Fruit fly (Drosophila melanogaster) whole organism, embryonic: ENCODE results near the gene p24-2.

ENCODE experiments used
- BEAF-32 ChIP-seq: fragments of 200-800 bp; sonication (Bioruptor generic); optimal IDR thresholded peaks from 3 replicates; lab custom pipeline; 2017; ENCODE audit warnings: missing biosample characterization, missing genetic modification characterization, mild to moderate bottlenecking, moderate library complexity, missing genetic modification reagents
- CG10267 ChIP-seq: fragments of 200-800 bp; sonication (Bioruptor generic); optimal IDR thresholded peaks from 2 replicates; lab custom pipeline; 2018; ENCODE audit warnings: missing biosample characterization, mild to moderate bottlenecking, missing genetic modification characterization, moderate library complexity
- CG10462 ChIP-seq: fragments of 200-800 bp; sonication (Bioruptor generic); optimal IDR thresholded peaks from 2 replicates; lab custom pipeline; 2016; ENCODE audit warnings: missing biosample characterization, missing genetic modification characterization
- CG10654 ChIP-seq: fragments of 200-800 bp; sonication (Bioruptor generic); optimal IDR thresholded peaks from 2 replicates; lab custom pipeline; 2016; ENCODE audit warnings: missing biosample characterization, missing genetic modification characterization
- CG11398 ChIP-seq: fragments of 200-800 bp; sonication (Bioruptor generic); optimal IDR thresholded peaks from 2 replicates; lab custom pipeline; 2016; ENCODE audit warnings: missing biosample characterization, missing genetic modification characterization
- CG12659 ChIP-seq: fragments of 200-800 bp; sonication (Bioruptor generic); optimal IDR thresholded peaks from 3 replicates; lab custom pipeline; 2017; ENCODE audit warnings: mild to moderate bottlenecking, missing biosample characterization, missing genetic modification reagents, missing genetic modification characterization
- CG12769 ChIP-seq: fragments of 200-800 bp; sonication (Bioruptor generic); optimal IDR thresholded peaks from 2 replicates; lab custom pipeline; 2019; ENCODE audit warnings: missing biosample characterization, mild to moderate bottlenecking, missing genetic modification characterization, moderate library complexity
- CG12942 ChIP-seq: fragments of 200-800 bp; sonication (Bioruptor generic); optimal IDR thresholded peaks from 3 replicates; lab custom pipeline; 2016; ENCODE audit warnings: missing biosample characterization, missing genetic modification characterization
- CG17912 ChIP-seq: fragments of 200-800 bp; sonication (Bioruptor generic); optimal IDR thresholded peaks from 2 replicates; lab custom pipeline; 2018; ENCODE audit warnings: missing biosample characterization, mild to moderate bottlenecking, missing genetic modification characterization
- CG18764 ChIP-seq: fragments of 200-800 bp; sonication (Bioruptor generic); optimal IDR thresholded peaks from 3 replicates; lab custom pipeline; 2016; ENCODE audit warnings: missing biosample characterization, missing genetic modification characterization
- CG2116 ChIP-seq: fragments of 200-800 bp; sonication (Bioruptor generic); optimal IDR thresholded peaks from 3 replicates; lab custom pipeline; 2018; ENCODE audit warnings: missing biosample characterization, mild to moderate bottlenecking, missing genetic modification characterization
- CG3065 ChIP-seq: fragments of 200-800 bp; sonication (Bioruptor generic); optimal IDR thresholded peaks from 2 replicates; lab custom pipeline; 2016; ENCODE audit warnings: missing biosample characterization, missing genetic modification characterization
- CG34376 ChIP-seq: fragments of 200-800 bp; sonication (Bioruptor generic); optimal IDR thresholded peaks from 2 replicates; lab custom pipeline; 2018; ENCODE audit warnings: missing biosample characterization, mild to moderate bottlenecking, missing genetic modification characterization
- CG4617 ChIP-seq: fragments of 200-800 bp; sonication (Bioruptor generic); optimal IDR thresholded peaks from 3 replicates; lab custom pipeline; 2016; ENCODE audit warnings: missing biosample characterization, missing genetic modification characterization, borderline replicate concordance
- CG4707 ChIP-seq: fragments of 200-800 bp; sonication (Bioruptor generic); optimal IDR thresholded peaks from 2 replicates; lab custom pipeline; 2018; ENCODE audit warnings: missing biosample characterization, mild to moderate bottlenecking, missing genetic modification characterization, moderate library complexity
- CG6254 ChIP-seq: fragments of 200-800 bp; sonication (Bioruptor generic); optimal IDR thresholded peaks from 3 replicates; lab custom pipeline; 2017; ENCODE audit warnings: mild to moderate bottlenecking, missing biosample characterization, missing genetic modification reagents, missing genetic modification characterization
- CG6272 ChIP-seq: fragments of 200-800 bp; sonication (Bioruptor generic); IDR thresholded peaks from 2 replicates; pipeline ENCODE4 v1.3.6; 2022; ENCODE audit warnings: missing biosample characterization, missing genetic modification characterization
- CG7987 ChIP-seq: fragments of 200-800 bp; sonication (Bioruptor generic); optimal IDR thresholded peaks from 2 replicates; lab custom pipeline; 2018; ENCODE audit warnings: missing biosample characterization, mild to moderate bottlenecking, missing genetic modification characterization, moderate library complexity
- CG8765 ChIP-seq: fragments of 200-800 bp; sonication (Bioruptor generic); IDR thresholded peaks from 2 replicates; pipeline ENCODE4 v1.3.6; 2022; ENCODE audit warnings: missing biosample characterization, missing genetic modification characterization
- CG8944 ChIP-seq: fragments of 200-800 bp; sonication (Bioruptor generic); optimal IDR thresholded peaks from 3 replicates; lab custom pipeline; 2016; ENCODE audit warnings: missing biosample characterization, missing genetic modification characterization
- CTCF ChIP-seq: fragments of 200-800 bp; sonication (Bioruptor generic); optimal IDR thresholded peaks from 2 replicates; lab custom pipeline; 2017; ENCODE audit warnings: missing biosample characterization, mild to moderate bottlenecking, missing genetic modification characterization, moderate library complexity
- CrebB ChIP-seq: fragments of 200-800 bp; sonication (Bioruptor generic); optimal IDR thresholded peaks from 3 replicates; lab custom pipeline; 2018; ENCODE audit warnings: missing biosample characterization, mild to moderate bottlenecking, missing genetic modification characterization
- Dp ChIP-seq: fragments of 200-800 bp; sonication (Bioruptor generic); optimal IDR thresholded peaks from 2 replicates; lab custom pipeline; 2018; ENCODE audit warnings: missing biosample characterization, mild to moderate bottlenecking, missing genetic modification characterization, moderate library complexity
- Ets97D ChIP-seq: fragments of 200-800 bp; sonication (Bioruptor generic); optimal IDR thresholded peaks from 3 replicates; lab custom pipeline; 2016; ENCODE audit warnings: missing biosample characterization, missing genetic modification characterization
- HLHmδ ChIP-seq: fragments of 200-800 bp; sonication (Bioruptor generic); optimal IDR thresholded peaks from 2 replicates; lab custom pipeline; 2018; ENCODE audit warnings: missing biosample characterization, mild to moderate bottlenecking, missing genetic modification characterization, moderate library complexity
- Lim3 ChIP-seq: fragments of 200-800 bp; sonication (Bioruptor generic); IDR thresholded peaks from 2 replicates; pipeline ENCODE4 v1.3.6; 2022; ENCODE audit warnings: missing biosample characterization, missing genetic modification characterization
- Mad ChIP-seq: fragments of 200-800 bp; sonication (Bioruptor generic); optimal IDR thresholded peaks from 2 replicates; lab custom pipeline; 2016; ENCODE audit warnings: missing biosample characterization, missing genetic modification characterization
- Max ChIP-seq: fragments of 200-800 bp; sonication (Bioruptor generic); optimal IDR thresholded peaks from 2 replicates; lab custom pipeline; 2016; ENCODE audit warnings: missing biosample characterization, mild to moderate bottlenecking, missing genetic modification characterization
- Myb ChIP-seq: fragments of 200-800 bp; sonication (Bioruptor generic); optimal IDR thresholded peaks from 2 replicates; lab custom pipeline; 2016; ENCODE audit warnings: missing biosample characterization, missing genetic modification characterization
- Side ChIP-seq: fragments of 200-800 bp; sonication (Bioruptor generic); optimal IDR thresholded peaks from 2 replicates; lab custom pipeline; 2016; ENCODE audit warnings: missing biosample characterization, missing genetic modification characterization
- Sox102F ChIP-seq: fragments of 200-800 bp; sonication (Bioruptor generic); optimal IDR thresholded peaks from 2 replicates; lab custom pipeline; 2018; ENCODE audit warnings: missing biosample characterization, mild to moderate bottlenecking, missing genetic modification characterization, moderate library complexity
- Stat92E ChIP-seq, 3 experiments: fragments of >200 bp in 2 of 3; fragments of 200-800 bp in 1 of 3; sonication (Bioruptor generic) in 1 of 3; optimal IDR thresholded peaks; 2 replicates each; lab custom pipeline; 2017 to 2019; ENCODE audit warnings: missing biosample characterization in 3 of 3, missing genetic modification characterization in 3 of 3, mild to moderate bottlenecking in 1 of 3, moderate library complexity in 1 of 3
- TFAM ChIP-seq: fragments of 200-800 bp; sonication (Bioruptor generic); optimal IDR thresholded peaks from 2 replicates; lab custom pipeline; 2017; ENCODE audit warnings: missing biosample characterization, missing genetic modification characterization, inconsistent platforms
- YL-1 ChIP-seq: fragments of 200-800 bp; sonication (Bioruptor generic); optimal IDR thresholded peaks from 3 replicates; lab custom pipeline; 2017; ENCODE audit warnings: missing biosample characterization, mild to moderate bottlenecking, missing genetic modification characterization
- cg ChIP-seq: fragments of 200-800 bp; sonication (Bioruptor generic); optimal IDR thresholded peaks from 3 replicates; lab custom pipeline; 2019; ENCODE audit warnings: missing biosample characterization, mild to moderate bottlenecking, missing genetic modification characterization, moderate library complexity
- da ChIP-seq: fragments of 200-800 bp; sonication (Bioruptor generic); optimal IDR thresholded peaks from 2 replicates; lab custom pipeline; 2016; ENCODE audit warnings: missing biosample characterization, missing genetic modification characterization
- disco-r ChIP-seq: fragments of 200-800 bp; sonication (Bioruptor generic); optimal IDR thresholded peaks from 2 replicates; lab custom pipeline; 2016; ENCODE audit warnings: missing biosample characterization, missing genetic modification characterization
- dysf ChIP-seq: fragments of 200-800 bp; sonication (Bioruptor generic); IDR thresholded peaks from 3 replicates; pipeline ENCODE4 v1.3.6; 2022; ENCODE audit warnings: missing biosample characterization, missing genetic modification characterization
- ftz-f1 ChIP-seq: fragments of 200-800 bp; sonication (Bioruptor generic); optimal IDR thresholded peaks from 2 replicates; lab custom pipeline; 2016; ENCODE audit warnings: missing biosample characterization, missing genetic modification characterization
- fu2 ChIP-seq: fragments of 200-800 bp; sonication (Bioruptor generic); optimal IDR thresholded peaks from 2 replicates; lab custom pipeline; 2016; ENCODE audit warnings: missing biosample characterization, missing genetic modification characterization
- gcm2 ChIP-seq: fragments of 200-800 bp; sonication (Bioruptor generic); optimal IDR thresholded peaks from 2 replicates; lab custom pipeline; 2016; ENCODE audit warnings: missing biosample characterization, missing genetic modification characterization
- grn ChIP-seq: fragments of 200-800 bp; sonication (Bioruptor generic); optimal IDR thresholded peaks from 3 replicates; lab custom pipeline; 2017; ENCODE audit warnings: missing biosample characterization, missing genetic modification characterization
- gsb-n ChIP-seq: fragments of 200-800 bp; sonication (Bioruptor generic); optimal IDR thresholded peaks from 3 replicates; lab custom pipeline; 2018; ENCODE audit warnings: missing biosample characterization, mild to moderate bottlenecking, missing genetic modification characterization
- hbn ChIP-seq: fragments of 200-800 bp; sonication (Bioruptor generic); IDR thresholded peaks from 2 replicates; pipeline ENCODE4 v1.3.6; 2022; ENCODE audit warnings: missing biosample characterization, missing genetic modification characterization; ENCODE audit not compliant: partially characterized antibody
- her ChIP-seq: fragments of 200-800 bp; sonication (Bioruptor generic); optimal IDR thresholded peaks from 2 replicates; lab custom pipeline; 2016; ENCODE audit warnings: missing biosample characterization, missing genetic modification characterization
- onecut ChIP-seq: fragments of 200-800 bp; sonication (Bioruptor generic); IDR thresholded peaks from 2 replicates; pipeline ENCODE4 v1.3.6; 2022; ENCODE audit warnings: missing biosample characterization, missing genetic modification characterization
- pho ChIP-seq: fragments of 200-800 bp; sonication (Bioruptor generic); optimal IDR thresholded peaks from 2 replicates; lab custom pipeline; 2016; ENCODE audit warnings: missing biosample characterization, missing genetic modification characterization
- pzg ChIP-seq: fragments of 200-800 bp; sonication (Bioruptor generic); optimal IDR thresholded peaks from 3 replicates; lab custom pipeline; 2018; ENCODE audit warnings: missing biosample characterization, mild to moderate bottlenecking, missing genetic modification characterization, moderate library complexity
- repo ChIP-seq: fragments of 200-800 bp; sonication (Bioruptor generic); optimal IDR thresholded peaks from 2 replicates; lab custom pipeline; 2016; ENCODE audit warnings: missing biosample characterization, missing genetic modification characterization
- shn ChIP-seq: fragments of 200-800 bp; sonication (Bioruptor generic); optimal IDR thresholded peaks from 3 replicates; lab custom pipeline; 2016; ENCODE audit warnings: missing biosample characterization, missing genetic modification characterization
- slp2 ChIP-seq: fragments of 200-800 bp; sonication (Bioruptor generic); optimal IDR thresholded peaks from 2 replicates; lab custom pipeline; 2016; ENCODE audit warnings: missing biosample characterization, missing genetic modification characterization
- vfl ChIP-seq: fragments of 200-800 bp; sonication (Bioruptor generic); optimal IDR thresholded peaks from 2 replicates; lab custom pipeline; 2016; ENCODE audit warnings: missing biosample characterization, missing genetic modification characterization

The p24-2 gene

DNA sequence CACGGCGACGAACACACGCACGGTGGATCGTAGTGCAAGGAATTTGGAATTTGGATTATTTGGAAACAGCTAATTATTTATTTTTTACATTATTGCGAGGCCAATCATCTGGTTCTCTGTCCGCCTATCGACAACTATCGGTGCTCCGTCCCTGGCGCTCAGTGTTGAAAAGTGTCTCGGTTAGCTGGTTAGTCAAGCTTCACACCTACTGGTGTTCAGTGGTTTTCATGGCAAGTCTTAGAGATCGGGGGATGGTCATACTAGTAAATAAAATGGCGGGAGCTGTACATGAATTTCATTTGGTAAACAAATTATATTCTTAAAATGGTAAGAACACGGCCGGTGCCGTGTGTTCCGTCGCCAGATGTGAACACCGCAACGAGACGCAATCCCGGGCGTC, 18.3 kb upstream of the p24-2 start, which contains the start of the genes trbd and dmt (continued):
- TF ChIP-seq CG4617 (GFP tag; lab: Kevin White, UChicago) = peak; percentile 99
- peak; percentile 39 for TF ChIP-seq slp2 (GFP tag; lab: Kevin White, UChicago)
- TF ChIP-seq TFAM (GFP tag; lab: Kevin White, UChicago) = no peak
- TF ChIP-seq Myb (GFP tag; lab: Kevin White, UChicago) = peak; percentile 78
- peak; percentile 100 for TF ChIP-seq pzg (GFP tag; lab: Kevin White, UChicago)
- peak; percentile 56 for TF ChIP-seq CG17912
- peak; percentile 64 for TF ChIP-seq vfl (GFP tag; lab: Kevin White, UChicago)
- peak; percentile 22 for TF ChIP-seq CG18764 (GFP tag; lab: Kevin White, UChicago)
- peak; percentile 1 for TF ChIP-seq disco-r (GFP tag; lab: Kevin White, UChicago)
- peak; percentile 21 for TF ChIP-seq gcm2
- peak; percentile 28 for TF ChIP-seq onecut (GFP tag; lab: Robert Waterston, UW)
- TF ChIP-seq CG6254 (GFP tag; lab: Kevin White, UChicago) = no peak
- peak; percentile 79 for TF ChIP-seq CG7987 (GFP tag; lab: Kevin White, UChicago)
- TF ChIP-seq pho = peak; percentile 76
- TF ChIP-seq Sox102F (GFP tag; lab: Kevin White, UChicago) = no peak
- peak in 1 of 3 experiments; percentile 64 for TF ChIP-seq Stat92E (GFP tag; optimal IDR thresholded peaks at IDR 0.05; lab: Kevin White, UChicago)
- TF ChIP-seq hbn (GFP tag; lab: Robert Waterston, UW) = no peak
- no peak for TF ChIP-seq grn (GFP tag; lab: Kevin White, UChicago)
- peak; percentile 73 for TF ChIP-seq her (GFP tag; lab: Kevin White, UChicago)
- peak; percentile 95 for TF ChIP-seq CG12659 (GFP tag; lab: Kevin White, UChicago)
- TF ChIP-seq CG34376 (GFP tag; lab: Kevin White, UChicago) = peak; percentile 51
- TF ChIP-seq CG8765 = no peak
- TF ChIP-seq Dp (GFP tag; lab: Kevin White, UChicago) = peak; percentile 84
- no peak for TF ChIP-seq gsb-n (tag; lab: Kevin White, UChicago)
- peak; percentile 23 for TF ChIP-seq HLHmδ (GFP tag; lab: Kevin White, UChicago)
- peak; percentile 82 for TF ChIP-seq BEAF-32
- TF ChIP-seq CG4707 (GFP tag; lab: Kevin White, UChicago) = no peak
- TF ChIP-seq shn (GFP tag; lab: Kevin White, UChicago) = peak; percentile 37
- TF ChIP-seq CG8944 (GFP tag; lab: Kevin White, UChicago) = peak; percentile 55
- TF ChIP-seq CG11398 (GFP tag; lab: Kevin White, UChicago) = peak; percentile 50
- TF ChIP-seq CG10267 (tag; lab: Kevin White, UChicago) = peak; percentile 98
- TF ChIP-seq CG2116 (GFP tag; lab: Kevin White, UChicago) = peak; percentile 81
- TF ChIP-seq dysf (GFP tag; lab: Robert Waterston, UW) = no peak
- TF ChIP-seq Ets97D = peak; percentile 94
- TF ChIP-seq da (GFP tag; lab: Kevin White, UChicago) = peak; percentile 60
- peak; percentile 23 for TF ChIP-seq CG12942 (GFP tag; lab: Kevin White, UChicago)
- TF ChIP-seq cg = no peak
- TF ChIP-seq CG12769 (tag; lab: Kevin White, UChicago) = no peak
- TF ChIP-seq CG6272 (GFP tag; lab: Robert Waterston, UW) = 0 out of 2 replicates have a peak, but pooled peaks have one; percentile 38
- peak; percentile 55 for TF ChIP-seq CG10654 (GFP tag; lab: Kevin White, UChicago)
- TF ChIP-seq Max (GFP tag; lab: Kevin White, UChicago) = peak; percentile 28
- TF ChIP-seq CTCF (GFP tag; lab: Kevin White, UChicago) = no peak
- TF ChIP-seq Side (GFP tag; lab: Kevin White, UChicago) = peak; percentile 46
- TF ChIP-seq fu2 (GFP tag; lab: Kevin White, UChicago) = peak; percentile 68
- TF ChIP-seq Mad = peak; percentile 58
- TF ChIP-seq Lim3 (GFP tag; lab: Robert Waterston, UW) = no peak
- TF ChIP-seq repo (GFP tag; lab: Kevin White, UChicago) = peak; percentile 41
- peak; percentile 11 for TF ChIP-seq CG10462 (GFP tag; lab: Kevin White, UChicago)
- TF ChIP-seq CrebB (tag; lab: Kevin White, UChicago) = peak; percentile 49
- peak; percentile 93 for TF ChIP-seq YL-1 (GFP tag; lab: Kevin White, UChicago)
- peak; percentile 97 for TF ChIP-seq ftz-f1 (GFP tag; lab: Kevin White, UChicago)
- TF ChIP-seq CG3065 (GFP tag; lab: Kevin White, UChicago) = no peak
